Fruit fly (Drosophila melanogaster) S2 (cell line): ENCODE measurements around the gene Smr.

Experiments used
- CG8478 ChIP-seq: fragments of >200 bp; optimal IDR thresholded peaks from 2 replicates; lab custom pipeline; 2018
- CTCF ChIP-seq, 2 experiments: fragments of >200 bp; optimal IDR thresholded peaks; 2 replicates each; lab custom pipeline; 2018

- TF ChIP-seq CTCF (optimal IDR thresholded peaks at IDR 0.05; lab: Kevin White, UChicago) (no peak), CG8478 (lab: Kevin White, UChicago) (no peak)
Measured at dm6 chrX:12759162-12759561, 16.7 kb upstream of the Smr start.
